Worm (Caenorhabditis elegans) whole organism, dauer: Measurements from ENCODE around the gene ttr-13.

Experiments used
- unc-62 ChIP-seq: sonication (generic microtip); optimal IDR thresholded peaks from 2 replicates; lab custom pipeline; 2017; ENCODE audit warnings: missing biosample characterization, missing genetic modification reagents, missing genetic modification characterization

ttr-13 gene

DNA sequence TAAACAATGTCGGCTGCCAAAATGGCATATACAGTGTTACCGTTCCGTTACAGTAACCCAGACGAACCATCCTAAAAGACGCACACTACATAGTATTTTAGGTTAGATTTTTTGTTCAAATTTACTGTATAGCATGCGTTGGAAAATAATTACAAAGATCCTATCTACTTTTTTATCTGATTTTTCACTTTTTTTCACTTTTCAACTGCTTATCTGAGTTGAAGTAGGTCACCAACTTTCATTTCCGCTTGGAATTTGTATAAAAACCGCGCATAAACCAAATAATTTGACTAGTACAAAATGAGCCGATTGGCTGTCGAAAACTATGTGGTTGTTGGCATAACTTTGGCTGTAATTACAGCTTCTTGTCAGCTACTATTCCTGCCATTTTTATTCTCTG lies 37.0 kb downstream of the ttr-13 start, which contains the start of gene col-163:
Gene col-163, plus strand, starts transcription at position 301 of the 400 bp plus-strand sequence.
- no peak for TF ChIP-seq unc-62

DNA sequence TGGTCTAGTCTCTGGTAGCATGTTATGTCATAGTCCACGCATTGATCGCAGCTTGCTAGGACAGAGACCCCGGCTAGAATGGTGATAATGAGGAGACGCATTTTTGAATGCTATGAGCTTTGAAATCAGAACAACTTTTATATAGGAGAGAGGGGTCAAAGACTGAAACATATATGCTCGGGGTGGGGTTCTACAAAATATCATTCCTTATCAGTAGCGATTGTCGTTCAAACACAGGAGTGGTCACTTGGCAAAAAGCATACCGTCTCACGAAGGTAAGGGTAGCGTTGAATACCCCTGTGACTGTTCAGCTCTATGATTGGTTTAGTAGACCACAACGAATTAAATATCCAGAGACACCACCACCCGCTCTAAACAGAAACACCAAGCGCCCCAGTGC lies 39.7 kb downstream of the ttr-13 start, which contains the start of gene F46B3.1:
Gene F46B3.1, minus strand, starts transcription at position 101 of the 400 bp plus-strand sequence.
- no peak for TF ChIP-seq unc-62

DNA sequence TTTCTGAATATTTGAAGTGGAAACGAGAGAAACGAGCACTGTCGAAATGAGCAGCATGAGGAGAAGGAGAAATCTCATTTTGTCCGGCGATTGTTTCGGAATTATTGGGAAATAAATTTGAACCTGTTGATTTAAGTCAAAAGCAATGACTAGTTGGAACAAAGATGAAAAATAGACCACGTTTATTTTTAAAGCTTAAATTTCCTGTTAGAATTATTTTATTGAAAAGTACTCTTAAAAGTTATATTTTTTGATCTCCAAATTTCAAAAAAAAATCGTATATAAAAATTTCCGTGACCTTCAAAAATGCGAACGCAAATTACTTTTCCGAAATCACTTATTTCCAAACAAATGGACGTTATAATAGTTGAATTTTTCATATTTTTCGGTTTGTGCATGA lies 41.1 kb downstream of the ttr-13 start, which contains the start of gene F26F2.11:
Gene F26F2.11, minus strand, starts transcription at position 101 of the 400 bp plus-strand sequence.
- TF ChIP-seq unc-62, result no peak

- TF ChIP-seq unc-62, result no peak
Measured at ce11 chrV:20594746-20595145, 42.0 kb downstream of the ttr-13 start, which contains the start of gene F26F2.10. TSS of gene F26F2.10 (minus strand) at chrV:20594846.
